Fruit fly (Drosophila melanogaster) whole organism, embryonic: ENCODE results near the gene EndoGI.

Source experiments
- ATbp ChIP-seq: fragments of 200-800 bp; sonication (Bioruptor generic); optimal IDR thresholded peaks from 2 replicates; lab custom pipeline; 2017; ENCODE audit warnings: missing biosample characterization, mild to moderate bottlenecking, missing genetic modification characterization, missing genetic modification reagents
- Blimp-1 ChIP-seq: fragments of 200-800 bp; sonication (Bioruptor generic); optimal IDR thresholded peaks from 3 replicates; lab custom pipeline; 2018; ENCODE audit warnings: missing biosample characterization, missing genetic modification characterization, mild to moderate bottlenecking, moderate library complexity, missing genetic modification reagents
- CG11398 ChIP-seq: fragments of 200-800 bp; sonication (Bioruptor generic); optimal IDR thresholded peaks from 2 replicates; lab custom pipeline; 2016; ENCODE audit warnings: missing biosample characterization, missing genetic modification characterization
- CG12299 ChIP-seq: fragments of 200-800 bp; sonication (Bioruptor generic); optimal IDR thresholded peaks from 2 replicates; lab custom pipeline; 2018; ENCODE audit warnings: missing biosample characterization, mild to moderate bottlenecking, missing genetic modification characterization
- CG12391 ChIP-seq: fragments of 200-800 bp; sonication (Bioruptor generic); optimal IDR thresholded peaks from 3 replicates; lab custom pipeline; 2018; ENCODE audit warnings: missing biosample characterization, mild to moderate bottlenecking, missing genetic modification characterization, moderate library complexity
- CG13287 ChIP-seq: fragments of 200-800 bp; sonication (Bioruptor generic); IDR thresholded peaks from 2 replicates; pipeline ENCODE4 v1.3.6; 2022; ENCODE audit warnings: missing biosample characterization, missing genetic modification characterization; ENCODE audit not compliant: partially characterized antibody
- CG13296 ChIP-seq: fragments of 200-800 bp; sonication (Bioruptor generic); optimal IDR thresholded peaks from 3 replicates; lab custom pipeline; 2018; ENCODE audit warnings: missing biosample characterization, mild to moderate bottlenecking, missing genetic modification characterization
- CG1602 ChIP-seq: fragments of 200-800 bp; sonication (Bioruptor generic); optimal IDR thresholded peaks from 3 replicates; lab custom pipeline; 2016; ENCODE audit warnings: missing biosample characterization, missing genetic modification characterization
- CG17829 ChIP-seq: fragments of 200-800 bp; optimal IDR thresholded peaks from 2 replicates; lab custom pipeline; 2019; ENCODE audit warnings: missing biosample characterization, mild to moderate bottlenecking, missing genetic modification characterization, moderate library complexity
- CG2116 ChIP-seq: fragments of 200-800 bp; sonication (Bioruptor generic); optimal IDR thresholded peaks from 3 replicates; lab custom pipeline; 2018; ENCODE audit warnings: missing biosample characterization, mild to moderate bottlenecking, missing genetic modification characterization
- CG2678 ChIP-seq: fragments of 200-800 bp; sonication (Bioruptor generic); optimal IDR thresholded peaks from 3 replicates; lab custom pipeline; 2019; ENCODE audit warnings: missing biosample characterization, mild to moderate bottlenecking, missing genetic modification characterization, moderate library complexity
- CG3281 ChIP-seq: fragments of 200-800 bp; sonication (Bioruptor generic); optimal IDR thresholded peaks from 3 replicates; lab custom pipeline; 2017; ENCODE audit warnings: missing biosample characterization, mild to moderate bottlenecking, missing genetic modification characterization
- CG3407 ChIP-seq: fragments of 200-800 bp; sonication (Bioruptor generic); optimal IDR thresholded peaks from 2 replicates; lab custom pipeline; 2018; ENCODE audit warnings: missing biosample characterization, mild to moderate bottlenecking, missing genetic modification characterization
- CG3838 ChIP-seq: fragments of 200-800 bp; sonication (Bioruptor generic); optimal IDR thresholded peaks from 3 replicates; lab custom pipeline; 2016; ENCODE audit warnings: missing biosample characterization, missing genetic modification characterization
- CG3995 ChIP-seq: fragments of 200-800 bp; sonication (Bioruptor generic); optimal IDR thresholded peaks from 3 replicates; lab custom pipeline; 2016; ENCODE audit warnings: missing biosample characterization, missing genetic modification characterization
- CG4707 ChIP-seq: fragments of 200-800 bp; sonication (Bioruptor generic); optimal IDR thresholded peaks from 2 replicates; lab custom pipeline; 2018; ENCODE audit warnings: missing biosample characterization, mild to moderate bottlenecking, missing genetic modification characterization, moderate library complexity
- CG4820 ChIP-seq: fragments of 200-800 bp; sonication (Bioruptor generic); optimal IDR thresholded peaks from 3 replicates; lab custom pipeline; 2016; ENCODE audit warnings: missing biosample characterization, missing genetic modification characterization
- CG6175 ChIP-seq: fragments of 200-800 bp; sonication (Bioruptor generic); IDR thresholded peaks from 3 replicates; pipeline ENCODE4 v1.3.6; 2022; ENCODE audit warnings: missing biosample characterization, missing genetic modification characterization
- CG6854 ChIP-seq: fragments of 200-800 bp; sonication (Bioruptor generic); optimal IDR thresholded peaks from 3 replicates; lab custom pipeline; 2017; ENCODE audit warnings: missing biosample characterization, mild to moderate bottlenecking, missing genetic modification characterization
- CG9817 ChIP-seq: fragments of 200-800 bp; sonication (Bioruptor generic); optimal IDR thresholded peaks from 2 replicates; lab custom pipeline; 2018; ENCODE audit warnings: missing biosample characterization, mild to moderate bottlenecking, missing genetic modification characterization, moderate library complexity
- CHES-1-like ChIP-seq: fragments of 200-800 bp; sonication (Bioruptor generic); optimal IDR thresholded peaks from 2 replicates; lab custom pipeline; 2016; ENCODE audit warnings: missing biosample characterization, missing genetic modification characterization
- CoRest ChIP-seq: fragments of 200-800 bp; sonication (Bioruptor generic); optimal IDR thresholded peaks from 3 replicates; lab custom pipeline; 2018; ENCODE audit warnings: missing biosample characterization, mild to moderate bottlenecking, missing genetic modification characterization, moderate library complexity
- Dp ChIP-seq: fragments of 200-800 bp; sonication (Bioruptor generic); optimal IDR thresholded peaks from 2 replicates; lab custom pipeline; 2018; ENCODE audit warnings: missing biosample characterization, mild to moderate bottlenecking, missing genetic modification characterization, moderate library complexity
- E2f2 ChIP-seq: fragments of 200-800 bp; sonication (Bioruptor generic); IDR thresholded peaks from 2 replicates; pipeline ENCODE4 v1.3.6; 2022; ENCODE audit warnings: missing biosample characterization, missing genetic modification characterization
- HLH4C ChIP-seq: fragments of 200-800 bp; sonication (Bioruptor generic); IDR thresholded peaks from 3 replicates; pipeline ENCODE4 v1.3.6; 2022; ENCODE audit warnings: missing biosample characterization, missing genetic modification characterization; ENCODE audit not compliant: partially characterized antibody
- Jarid2 ChIP-seq: fragments of 200-800 bp; sonication (Bioruptor generic); optimal IDR thresholded peaks from 3 replicates; lab custom pipeline; 2017; ENCODE audit warnings: mild to moderate bottlenecking, missing biosample characterization, missing genetic modification reagents, missing genetic modification characterization
- Lim3 ChIP-seq: fragments of 200-800 bp; sonication (Bioruptor generic); IDR thresholded peaks from 2 replicates; pipeline ENCODE4 v1.3.6; 2022; ENCODE audit warnings: missing biosample characterization, missing genetic modification characterization
- Rfx ChIP-seq: fragments of 200-800 bp; sonication (Bioruptor generic); IDR thresholded peaks from 2 replicates; pipeline ENCODE4 v1.3.6; 2022; ENCODE audit warnings: missing biosample characterization, missing genetic modification characterization
- Taf1 ChIP-seq: fragments of 200-800 bp; sonication (Bioruptor generic); IDR thresholded peaks from 2 replicates; pipeline ENCODE4 v1.3.6; 2022; ENCODE audit warnings: missing biosample characterization, missing genetic modification characterization
- YL-1 ChIP-seq: fragments of 200-800 bp; sonication (Bioruptor generic); optimal IDR thresholded peaks from 3 replicates; lab custom pipeline; 2017; ENCODE audit warnings: missing biosample characterization, mild to moderate bottlenecking, missing genetic modification characterization
- ac ChIP-seq: fragments of 200-800 bp; sonication (Bioruptor generic); optimal IDR thresholded peaks from 3 replicates; lab custom pipeline; 2017; ENCODE audit warnings: missing biosample characterization, mild to moderate bottlenecking, missing genetic modification characterization
- cato ChIP-seq: fragments of 200-800 bp; sonication (Bioruptor generic); optimal IDR thresholded peaks from 2 replicates; lab custom pipeline; 2016; ENCODE audit warnings: missing biosample characterization, missing genetic modification characterization, borderline replicate concordance
- chn ChIP-seq: fragments of 200-800 bp; sonication (Bioruptor generic); optimal IDR thresholded peaks from 2 replicates; lab custom pipeline; 2016; ENCODE audit warnings: missing biosample characterization, missing genetic modification characterization
- dmrt11E ChIP-seq: fragments of 200-800 bp; sonication (Bioruptor generic); optimal IDR thresholded peaks from 3 replicates; lab custom pipeline; 2018; ENCODE audit warnings: missing biosample characterization, mild to moderate bottlenecking, missing genetic modification characterization, moderate library complexity
- eve ChIP-seq, 2 experiments: fragments of >200 bp; optimal IDR thresholded peaks; 2 replicates each; lab custom pipeline; 2017; ENCODE audit warnings: missing biosample characterization in 2 of 2, missing genetic modification characterization in 2 of 2
- fd96Cb ChIP-seq: fragments of 200-800 bp; sonication (Bioruptor generic); optimal IDR thresholded peaks from 2 replicates; lab custom pipeline; 2018; ENCODE audit warnings: missing biosample characterization, mild to moderate bottlenecking, missing genetic modification characterization, moderate library complexity
- gce ChIP-seq: fragments of 200-800 bp; sonication (Bioruptor generic); IDR thresholded peaks from 3 replicates; pipeline ENCODE4 v1.3.6; 2022; ENCODE audit warnings: missing biosample characterization, missing genetic modification characterization
- hb ChIP-seq: fragments of 200-800 bp; sonication (Bioruptor generic); IDR thresholded peaks from 3 replicates; pipeline ENCODE4 v1.3.6; 2022; ENCODE audit warnings: missing biosample characterization, missing genetic modification characterization; ENCODE audit not compliant: partially characterized antibody
- ind ChIP-seq: fragments of 200-800 bp; sonication (Bioruptor generic); optimal IDR thresholded peaks from 3 replicates; lab custom pipeline; 2016; ENCODE audit warnings: missing biosample characterization, missing genetic modification characterization
- kay ChIP-seq: fragments of 200-800 bp; sonication (Bioruptor generic); optimal IDR thresholded peaks from 2 replicates; lab custom pipeline; 2016; ENCODE audit warnings: missing biosample characterization, missing genetic modification characterization
- nerfin-2 ChIP-seq: fragments of 200-800 bp; sonication (Bioruptor generic); IDR thresholded peaks from 2 replicates; pipeline ENCODE4 v1.3.6; 2022; ENCODE audit warnings: missing biosample characterization, missing genetic modification characterization; ENCODE audit not compliant: partially characterized antibody
- rib ChIP-seq: fragments of 200-800 bp; sonication (Bioruptor generic); IDR thresholded peaks from 2 replicates; pipeline ENCODE4 v1.3.6; 2022; ENCODE audit warnings: missing biosample characterization, missing genetic modification characterization
- ro ChIP-seq: fragments of 200-800 bp; sonication (Bioruptor generic); IDR thresholded peaks from 2 replicates; pipeline ENCODE4 v1.3.6; 2022; ENCODE audit warnings: missing biosample characterization, missing genetic modification characterization
- slbo ChIP-seq: fragments of 200-800 bp; sonication (Bioruptor generic); IDR thresholded peaks from 2 replicates; pipeline ENCODE4 v1.3.6; 2022; ENCODE audit warnings: missing biosample characterization, missing genetic modification characterization
- sob ChIP-seq: fragments of 200-800 bp; sonication (Bioruptor generic); IDR thresholded peaks from 2 replicates; pipeline ENCODE4 v1.3.6; 2022; ENCODE audit warnings: missing biosample characterization, missing genetic modification characterization
- tll ChIP-seq, 2 experiments: fragments of 200-800 bp in 1 of 2; fragments of >200 bp in 1 of 2; sonication (Bioruptor generic) in 1 of 2; optimal IDR thresholded peaks; 2 replicates each; lab custom pipeline; 2017 to 2019; ENCODE audit warnings: missing biosample characterization in 2 of 2, missing genetic modification characterization in 2 of 2, mild to moderate bottlenecking in 1 of 2, moderate library complexity in 1 of 2
- tx ChIP-seq: fragments of 200-800 bp; sonication (Bioruptor generic); optimal IDR thresholded peaks from 2 replicates; lab custom pipeline; 2016; ENCODE audit warnings: missing biosample characterization, missing genetic modification characterization
- vfl ChIP-seq: fragments of 200-800 bp; sonication (Bioruptor generic); optimal IDR thresholded peaks from 2 replicates; lab custom pipeline; 2016; ENCODE audit warnings: missing biosample characterization, missing genetic modification characterization
- zen ChIP-seq: fragments of 200-800 bp; sonication (Bioruptor generic); optimal IDR thresholded peaks from 3 replicates; lab custom pipeline; 2018; ENCODE audit warnings: missing biosample characterization, mild to moderate bottlenecking, missing genetic modification characterization, moderate library complexity

The EndoGI gene

DNA sequence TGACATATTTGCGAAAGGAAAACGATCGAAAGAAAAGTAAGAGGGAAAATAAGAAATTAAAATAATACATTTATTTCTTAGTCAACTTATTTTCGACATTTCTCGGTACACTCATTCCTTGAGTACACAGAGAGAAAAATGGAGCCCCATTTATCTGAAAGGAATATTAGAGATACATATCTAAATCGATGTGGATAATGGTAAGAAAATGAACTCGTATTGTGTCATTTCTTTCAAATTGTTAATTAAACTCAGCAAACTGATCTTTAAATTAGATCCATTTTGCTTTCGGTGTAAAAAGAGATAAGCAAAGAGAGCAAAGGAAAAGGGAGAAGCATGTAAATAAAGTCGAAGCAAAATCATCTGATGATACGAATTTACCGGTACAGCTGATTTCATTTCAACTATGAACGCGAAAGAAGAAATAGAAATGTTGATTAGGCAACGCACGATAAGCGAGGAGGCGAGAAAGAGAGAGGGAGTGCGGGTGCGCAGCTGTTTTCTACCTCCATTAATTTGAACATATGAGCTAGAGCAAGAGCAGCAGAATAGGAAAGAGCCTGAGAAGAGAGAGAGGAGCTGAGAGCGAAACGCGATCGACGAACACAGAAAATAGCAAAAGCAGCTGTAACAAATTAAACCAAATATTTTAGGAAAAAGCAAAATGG lies 28.3 kb downstream of the EndoGI start (continued):
- TF ChIP-seq CG2116 (GFP tag; lab: Kevin White, UChicago) (peak; percentile 36), CG6854 (GFP tag; lab: Kevin White, UChicago) (peak; percentile 84), ro (GFP tag; lab: Robert Waterston, UW) (no peak), CG3407 (GFP tag; lab: Kevin White, UChicago) (peak; percentile 59), Taf1 (GFP tag; lab: Robert Waterston, UW) (no peak), Lim3 (GFP tag; lab: Robert Waterston, UW) (no peak), CG12299 (tag; lab: Kevin White, UChicago) (peak; percentile 70), nerfin-2 (GFP tag; lab: Robert Waterston, UW) (no peak), YL-1 (GFP tag; lab: Kevin White, UChicago) (no peak), CG3838 (GFP tag; lab: Kevin White, UChicago) (peak; percentile 75), CG11398 (GFP tag; lab: Kevin White, UChicago) (peak; percentile 73), gce (GFP tag; lab: Robert Waterston, UW) (no peak), CG6175 (GFP tag; lab: Robert Waterston, UW) (no peak), zen (peak; percentile 88), Jarid2 (GFP tag; lab: Kevin White, UChicago) (peak; percentile 12), ac (GFP tag; lab: Kevin White, UChicago) (peak; percentile 5), CG9817 (tag; lab: Kevin White, UChicago) (peak; percentile 82), ind (GFP tag; lab: Kevin White, UChicago) (peak; percentile 89), dmrt11E (tag; lab: Kevin White, UChicago) (peak; percentile 90), Dp (no peak), fd96Cb (tag; lab: Kevin White, UChicago) (peak; percentile 94), CG17829 (peak; percentile 89), tx (GFP tag; lab: Kevin White, UChicago) (peak; percentile 84), CG12391 (peak; percentile 90), sob (no peak), CoRest (tag; lab: Kevin White, UChicago) (peak; percentile 91), rib (no peak), CG3281 (peak; percentile 87), HLH4C (no peak), cato (GFP tag; lab: Kevin White, UChicago) (peak; percentile 71), Blimp-1 (GFP tag; lab: Kevin White, UChicago) (peak; percentile 88), CG2678 (tag; lab: Kevin White, UChicago) (peak; percentile 92), chn (GFP tag; lab: Kevin White, UChicago) (peak; percentile 89), tll (GFP tag; optimal IDR thresholded peaks at IDR 0.05; lab: Kevin White, UChicago) (no peak), slbo (GFP tag; lab: Robert Waterston, UW) (no peak), CG3995 (GFP tag; lab: Kevin White, UChicago) (peak; percentile 23), CHES-1-like (GFP tag; lab: Kevin White, UChicago) (peak; percentile 74), ATbp (GFP tag; lab: Kevin White, UChicago) (peak; percentile 83), vfl (GFP tag; lab: Kevin White, UChicago) (peak; percentile 79), hb (GFP tag; lab: Robert Waterston, UW) (no peak), eve (GFP tag; optimal IDR thresholded peaks at IDR 0.05; lab: Kevin White, UChicago) (peak in 1 of 2 experiments; percentile 23), CG4820 (GFP tag; lab: Kevin White, UChicago) (peak; percentile 85), CG13287 (GFP tag; lab: Robert Waterston, UW) (no peak), CG1602 (peak; percentile 86), E2f2 (GFP tag; lab: Robert Waterston, UW) (no peak), CG4707 (GFP tag; lab: Kevin White, UChicago) (peak; percentile 71), CG13296 (GFP tag; lab: Kevin White, UChicago) (peak; percentile 57), Rfx (GFP tag; lab: Robert Waterston, UW) (no peak), kay (GFP tag; lab: Kevin White, UChicago) (peak; percentile 83)
